Fruit fly (Drosophila melanogaster): Measurements from ENCODE around the gene D1.
A peak's percentile ranks its signal among the peaks of the same experiment; 100 is the strongest.

- peak in 1 of 2 experiments; percentile 64 for TF ChIP-seq CTCF (optimal IDR thresholded peaks at IDR 0.05)
- no peak for TF ChIP-seq CG8478 (optimal IDR thresholded peaks at IDR 0.05)
These were observed 26.2 kb downstream of the D1 start for dm6 chr3R:9214235-9214634.

Measured in S2 (cell line).